Worm (Caenorhabditis elegans) whole organism, young adult: Measurements from ENCODE around the gene pph-4.1.

Experiments
- bed-2 ChIP-seq: fragments of 200-800 bp; sonication (Bioruptor generic); IDR thresholded peaks from 2 replicates; pipeline ENCODE4 v1.3.6; 2022; ENCODE audit warnings: missing genetic modification reagents, missing genetic modification characterization, missing compliant biosample characterization
- efl-1 ChIP-seq: fragments of 150-350 bp; optimal IDR thresholded peaks from 2 replicates; lab custom pipeline; 2014; ENCODE audit warnings: missing biosample characterization, missing genetic modification reagents, missing genetic modification characterization

DNA sequence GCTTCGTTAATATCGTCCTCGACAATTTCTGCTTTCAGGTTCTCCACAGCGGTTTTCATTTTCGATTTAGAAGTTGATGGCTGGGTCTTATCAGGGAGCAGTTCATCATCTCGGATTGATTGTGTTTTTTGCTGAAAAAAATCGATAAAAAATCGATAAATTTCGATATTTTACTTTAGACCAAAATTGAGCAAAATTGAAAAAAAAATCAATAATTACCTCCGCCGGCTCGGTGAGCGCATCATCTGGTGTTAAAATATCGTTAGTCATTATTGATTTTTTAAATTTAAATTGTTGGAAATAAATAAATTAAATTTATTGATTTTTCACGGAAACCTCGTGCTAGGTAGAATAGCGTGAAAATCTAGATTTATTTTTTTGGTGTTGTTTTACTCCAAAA, 43.9 kb upstream of the pph-4.1 start, which contains the start of gene Y49E10.10:
- TF ChIP-seq bed-2 (GFP tag; lab: Robert Waterston, UW) = no peak
- no peak for TF ChIP-seq efl-1 (GFP tag; lab: Kevin White, UChicago)
